Fruit fly (Drosophila melanogaster) whole organism, embryonic: ENCODE data around the gene CG4271.

ENCODE experiments used
- Asciz ChIP-seq: fragments of 200-800 bp; sonication (Bioruptor generic); optimal IDR thresholded peaks from 2 replicates; lab custom pipeline; 2017; ENCODE audit warnings: missing biosample characterization, mild to moderate bottlenecking, missing genetic modification characterization, missing genetic modification reagents
- CG11504 ChIP-seq: fragments of 200-800 bp; sonication (Bioruptor generic); optimal IDR thresholded peaks from 3 replicates; lab custom pipeline; 2019; ENCODE audit warnings: missing biosample characterization, mild to moderate bottlenecking, missing genetic modification characterization, moderate library complexity
- CG3995 ChIP-seq: fragments of 200-800 bp; sonication (Bioruptor generic); optimal IDR thresholded peaks from 3 replicates; lab custom pipeline; 2016; ENCODE audit warnings: missing biosample characterization, missing genetic modification characterization
- E2f2 ChIP-seq: fragments of 200-800 bp; sonication (Bioruptor generic); IDR thresholded peaks from 2 replicates; pipeline ENCODE4 v1.3.6; 2022; ENCODE audit warnings: missing biosample characterization, missing genetic modification characterization
- HHEX ChIP-seq: fragments of 200-800 bp; sonication (Bioruptor generic); optimal IDR thresholded peaks from 3 replicates; lab custom pipeline; 2017; ENCODE audit warnings: missing biosample characterization, mild to moderate bottlenecking, missing genetic modification characterization, missing genetic modification reagents
- Ptx1 ChIP-seq: fragments of 200-800 bp; sonication (Bioruptor generic); IDR thresholded peaks from 2 replicates; pipeline ENCODE4 v1.3.6; 2022; ENCODE audit warnings: missing biosample characterization, missing genetic modification characterization
- Usf ChIP-seq: fragments of 200-800 bp; sonication (Bioruptor generic); optimal IDR thresholded peaks from 2 replicates; lab custom pipeline; 2017; ENCODE audit warnings: missing genotype, missing biosample characterization, missing genetic modification characterization
- dm ChIP-seq: fragments of 200-800 bp; sonication (Bioruptor generic); optimal IDR thresholded peaks from 3 replicates; lab custom pipeline; 2016; ENCODE audit warnings: missing biosample characterization, missing genetic modification characterization
- otp ChIP-seq: fragments of 200-800 bp; sonication (Bioruptor generic); IDR thresholded peaks from 3 replicates; pipeline ENCODE4, ENCODE4 v1.3.6; 2022; ENCODE audit warnings: missing biosample characterization, missing genetic modification characterization
- pan ChIP-seq, 4 experiments: fragments of >200 bp in 3 of 4; fragments of 200-800 bp in 1 of 4; sonication (Bioruptor generic) in 1 of 4; optimal IDR thresholded peaks in 3 of 4; IDR thresholded peaks in 1 of 4; 2 replicates each; pipeline versions ENCODE4 v1.3.6 to Lab custom; 2017 to 2022; ENCODE audit warnings: missing biosample characterization in 2 of 4, missing genetic modification characterization in 2 of 4, mixed read lengths in 1 of 4
- sqz ChIP-seq: fragments of 200-800 bp; sonication (Bioruptor generic); optimal IDR thresholded peaks from 3 replicates; lab custom pipeline; 2018; ENCODE audit warnings: missing biosample characterization, mild to moderate bottlenecking, missing genetic modification characterization

dm6 chr2L:2307648-2308047, 22.7 kb downstream of the CG4271 start, which contains the start of gene CG16995:
- TF ChIP-seq pan (optimal IDR thresholded peaks at IDR 0.05; lab: Kevin White, UChicago) (no peak), pan (GFP tag; optimal IDR thresholded peaks at IDR 0.05 in 1 of 2, IDR thresholded peaks at IDR 0.05 in 1 of 2) (no peak), E2f2 (GFP tag; lab: Robert Waterston, UW) (no peak), otp (no peak), sqz (GFP tag; lab: Kevin White, UChicago) (no peak), Asciz (no peak), CG11504 (no peak), Ptx1 (GFP tag; lab: Robert Waterston, UW) (no peak), CG3995 (GFP tag; lab: Kevin White, UChicago) (no peak), dm (no peak), HHEX (GFP tag; lab: Kevin White, UChicago) (no peak), Usf (GFP tag; lab: Kevin White, UChicago) (no peak)
